Fruit fly (Drosophila melanogaster) whole organism, adult: ENCODE measurements around the gene CG7367.

Experiments used
- CG11617 ChIP-seq: fragments of 200-800 bp; sonication (Bioruptor generic); optimal IDR thresholded peaks from 2 replicates; lab custom pipeline; 2017; ENCODE audit warnings: mild to moderate bottlenecking, missing biosample characterization, missing genetic modification reagents, missing genetic modification characterization
- CG12768 ChIP-seq: fragments of 200-800 bp; sonication (Bioruptor generic); optimal IDR thresholded peaks from 2 replicates; lab custom pipeline; 2017; ENCODE audit warnings: missing biosample characterization, missing genetic modification characterization, mild to moderate bottlenecking, moderate library complexity, missing genetic modification reagents
- CG14711 ChIP-seq: fragments of 200-800 bp; sonication (Bioruptor generic); optimal IDR thresholded peaks from 2 replicates; lab custom pipeline; 2018; ENCODE audit warnings: missing biosample characterization, mild to moderate bottlenecking, missing genetic modification characterization, moderate library complexity
- CG1620 ChIP-seq: fragments of 200-800 bp; sonication (Bioruptor generic); optimal IDR thresholded peaks from 2 replicates; lab custom pipeline; 2016; ENCODE audit warnings: missing biosample characterization, missing genetic modification characterization
- CG33017 ChIP-seq: fragments of 200-800 bp; sonication (Bioruptor generic); optimal IDR thresholded peaks from 2 replicates; lab custom pipeline; 2018; ENCODE audit warnings: missing biosample characterization, mild to moderate bottlenecking, missing genetic modification characterization, moderate library complexity
- CG5204 ChIP-seq: fragments of 200-800 bp; sonication (Bioruptor generic); optimal IDR thresholded peaks from 2 replicates; lab custom pipeline; 2016; ENCODE audit warnings: missing biosample characterization, missing genetic modification characterization
- CG7045 ChIP-seq: fragments of 200-800 bp; sonication (Bioruptor generic); optimal IDR thresholded peaks from 2 replicates; lab custom pipeline; 2017; ENCODE audit warnings: missing biosample characterization, mild to moderate bottlenecking, missing genetic modification characterization
- CG7101 ChIP-seq: fragments of 200-800 bp; sonication (Bioruptor generic); optimal IDR thresholded peaks from 2 replicates; lab custom pipeline; 2018; ENCODE audit warnings: missing biosample characterization, mild to moderate bottlenecking, missing genetic modification characterization, moderate library complexity
- Clk ChIP-seq: fragments of 200-800 bp; sonication (Bioruptor generic); optimal IDR thresholded peaks from 2 replicates; lab custom pipeline; 2017; ENCODE audit warnings: missing biosample characterization, missing genetic modification characterization
- Crg-1 ChIP-seq: fragments of 200-800 bp; sonication (Bioruptor generic); optimal IDR thresholded peaks from 2 replicates; lab custom pipeline; 2016; ENCODE audit warnings: missing biosample characterization, missing genetic modification characterization
- Hr96 ChIP-seq: fragments of 200-800 bp; sonication (Bioruptor generic); optimal IDR thresholded peaks from 2 replicates; lab custom pipeline; 2016; ENCODE audit warnings: missing biosample characterization, missing genetic modification characterization
- Mnt ChIP-seq: fragments of 200-800 bp; sonication (Bioruptor generic); optimal IDR thresholded peaks from 2 replicates; lab custom pipeline; 2016; ENCODE audit warnings: missing biosample characterization, mild to moderate bottlenecking, missing genetic modification characterization
- bab1 ChIP-seq: fragments of 200-800 bp; sonication (Bioruptor generic); optimal IDR thresholded peaks from 3 replicates; lab custom pipeline; 2019; ENCODE audit warnings: missing biosample characterization, mild to moderate bottlenecking, missing genetic modification characterization, moderate library complexity
- cic ChIP-seq: fragments of 200-800 bp; sonication (Bioruptor generic); optimal IDR thresholded peaks from 2 replicates; lab custom pipeline; 2017; ENCODE audit warnings: missing biosample characterization, mild to moderate bottlenecking, missing genetic modification characterization, moderate library complexity
- cnc ChIP-seq, 2 experiments: fragments of >200 bp; optimal IDR thresholded peaks; 2 replicates each; lab custom pipeline; 2017
- kay ChIP-seq: fragments of 200-800 bp; sonication (Bioruptor generic); peaks from one replicate; lab custom pipeline; 2016; ENCODE audit warnings: missing biosample characterization, missing genetic modification characterization, borderline replicate concordance
- ovo ChIP-seq: fragments of 200-800 bp; sonication (Bioruptor generic); optimal IDR thresholded peaks from 2 replicates; lab custom pipeline; 2016; ENCODE audit warnings: missing biosample characterization, missing genetic modification characterization
- pad ChIP-seq: fragments of 200-800 bp; sonication (Bioruptor generic); optimal IDR thresholded peaks from 3 replicates; lab custom pipeline; 2017; ENCODE audit warnings: missing biosample characterization, missing genetic modification characterization, mild to moderate bottlenecking, moderate library complexity, missing genetic modification reagents
- tj ChIP-seq: fragments of 200-800 bp; sonication (Bioruptor generic); optimal IDR thresholded peaks from 3 replicates; lab custom pipeline; 2017; ENCODE audit warnings: missing biosample characterization, mild to moderate bottlenecking, missing genetic modification characterization, moderate library complexity
- toe ChIP-seq: fragments of 200-800 bp; sonication (Bioruptor generic); optimal IDR thresholded peaks from 2 replicates; lab custom pipeline; 2016; ENCODE audit warnings: missing biosample characterization, missing genetic modification characterization

The CG7367 gene

dm6 chr2L:8084349-8085203 is 45.0 kb upstream of the CG7367 start:
- TF ChIP-seq pad (GFP tag; lab: Kevin White, UChicago): peak; percentile 79
- TF ChIP-seq CG33017 (tag; lab: Kevin White, UChicago): no peak
- peak; percentile 15 for TF ChIP-seq Clk (GFP tag; lab: Kevin White, UChicago)

- TF ChIP-seq CG1620 (GFP tag; lab: Kevin White, UChicago): no peak
- peak; percentile 33 for TF ChIP-seq kay (GFP tag; lab: Kevin White, UChicago)
- peak; percentile 98 for TF ChIP-seq CG14711
- TF ChIP-seq CG33017 (tag; lab: Kevin White, UChicago): peak; percentile 25
- TF ChIP-seq CG11617 (GFP tag; lab: Kevin White, UChicago): no peak
- TF ChIP-seq cic (GFP tag; lab: Kevin White, UChicago): peak; percentile 68
- TF ChIP-seq bab1: peak; percentile 62
- TF ChIP-seq CG7101: peak; percentile 20
- TF ChIP-seq Mnt (GFP tag; lab: Kevin White, UChicago): peak; percentile 58
These were observed 44.1 kb upstream of the CG7367 start for dm6 chr2L:8083427-8084295.

- TF ChIP-seq CG11617 (GFP tag; lab: Kevin White, UChicago) (no peak), kay (GFP tag; lab: Kevin White, UChicago) (no peak), CG33017 (tag; lab: Kevin White, UChicago) (no peak), pad (GFP tag; lab: Kevin White, UChicago) (no peak), CG12768 (GFP tag; lab: Kevin White, UChicago) (no peak), Mnt (GFP tag; lab: Kevin White, UChicago) (no peak)
These were observed 43.6 kb upstream of the CG7367 start, which contains the start of gene Bsg for dm6 chr2L:8083413-8083426. Bsg (plus strand) TSS chr2L:8083420.

- TF ChIP-seq bab1: peak; percentile 42
- no peak for TF ChIP-seq cnc (optimal IDR thresholded peaks at IDR 0.05; lab: Kevin White, UChicago)
- no peak for TF ChIP-seq Crg-1 (GFP tag; lab: Kevin White, UChicago)
- TF ChIP-seq toe (GFP tag; lab: Kevin White, UChicago): no peak
- no peak for TF ChIP-seq CG7045
- no peak for TF ChIP-seq kay (GFP tag; lab: Kevin White, UChicago)
- no peak for TF ChIP-seq Clk (GFP tag; lab: Kevin White, UChicago)
- no peak for TF ChIP-seq Mnt (GFP tag; lab: Kevin White, UChicago)
- TF ChIP-seq ovo (GFP tag; lab: Kevin White, UChicago): no peak
- TF ChIP-seq CG11617 (GFP tag; lab: Kevin White, UChicago): no peak
- peak; percentile 33 for TF ChIP-seq pad (GFP tag; lab: Kevin White, UChicago)
- TF ChIP-seq cic (GFP tag; lab: Kevin White, UChicago): no peak
- TF ChIP-seq tj: peak; percentile 4
- no peak for TF ChIP-seq CG7101
- TF ChIP-seq CG5204 (GFP tag; lab: Kevin White, UChicago): no peak
These were observed 43.3 kb upstream of the CG7367 start, which contains the start of gene Mcr for dm6 chr2L:8082692-8083412. Mcr (minus strand) TSS chr2L:8082982.

dm6 chr2L:8081640-8082485 is 42.3 kb upstream of the CG7367 start:
- TF ChIP-seq Hr96 (GFP tag; lab: Kevin White, UChicago): no peak
- peak; percentile 77 for TF ChIP-seq CG11617 (GFP tag; lab: Kevin White, UChicago)
- peak; percentile 63 for TF ChIP-seq CG33017 (tag; lab: Kevin White, UChicago)
- peak; percentile 57 for TF ChIP-seq CG7101
- peak; percentile 50 for TF ChIP-seq CG14711
- TF ChIP-seq tj: peak; percentile 24
- TF ChIP-seq toe (GFP tag; lab: Kevin White, UChicago): no peak

- TF ChIP-seq CG14711 (no peak), Clk (GFP tag; lab: Kevin White, UChicago) (no peak), ovo (GFP tag; lab: Kevin White, UChicago) (no peak), CG11617 (GFP tag; lab: Kevin White, UChicago) (no peak), CG1620 (GFP tag; lab: Kevin White, UChicago) (no peak), CG33017 (tag; lab: Kevin White, UChicago) (no peak), Mnt (GFP tag; lab: Kevin White, UChicago) (no peak), kay (GFP tag; lab: Kevin White, UChicago) (no peak), CG12768 (GFP tag; lab: Kevin White, UChicago) (no peak), CG7101 (no peak), Crg-1 (GFP tag; lab: Kevin White, UChicago) (no peak)
These were observed 41.1 kb upstream of the CG7367 start for dm6 chr2L:8080645-8081044.
